Fruit fly (Drosophila melanogaster) whole organism, embryonic: ENCODE data around the gene Trxr1.

Experiments
- Blimp-1 ChIP-seq: fragments of 200-800 bp; sonication (Bioruptor generic); optimal IDR thresholded peaks from 3 replicates; lab custom pipeline; 2018; ENCODE audit warnings: missing biosample characterization, missing genetic modification characterization, mild to moderate bottlenecking, moderate library complexity, missing genetic modification reagents
- CG10321 ChIP-seq: fragments of 200-800 bp; sonication (Bioruptor generic); IDR thresholded peaks from 2 replicates; pipeline ENCODE4 v1.3.6; 2022; ENCODE audit warnings: missing biosample characterization, missing genetic modification characterization
- CG11085 ChIP-seq: fragments of 200-800 bp; sonication (Bioruptor generic); IDR thresholded peaks from 2 replicates; pipeline ENCODE4 v1.3.6; 2022; ENCODE audit warnings: missing biosample characterization, missing genetic modification characterization
- CG12219 ChIP-seq: fragments of 200-800 bp; sonication (Bioruptor generic); optimal IDR thresholded peaks from 3 replicates; lab custom pipeline; 2018; ENCODE audit warnings: missing biosample characterization, mild to moderate bottlenecking, missing genetic modification characterization
- CG12744 ChIP-seq: fragments of 200-800 bp; sonication (Bioruptor generic); optimal IDR thresholded peaks from 2 replicates; lab custom pipeline; 2016; ENCODE audit warnings: missing biosample characterization, missing genetic modification characterization
- CG12769 ChIP-seq: fragments of 200-800 bp; sonication (Bioruptor generic); optimal IDR thresholded peaks from 2 replicates; lab custom pipeline; 2019; ENCODE audit warnings: missing biosample characterization, mild to moderate bottlenecking, missing genetic modification characterization, moderate library complexity
- CG13296 ChIP-seq: fragments of 200-800 bp; sonication (Bioruptor generic); optimal IDR thresholded peaks from 3 replicates; lab custom pipeline; 2018; ENCODE audit warnings: missing biosample characterization, mild to moderate bottlenecking, missing genetic modification characterization
- CG14441 ChIP-seq: fragments of 200-800 bp; sonication (Bioruptor generic); IDR thresholded peaks from 2 replicates; pipeline ENCODE4 v1.3.6; 2022; ENCODE audit warnings: missing biosample characterization, missing genetic modification characterization
- CG14860 ChIP-seq: fragments of 200-800 bp; sonication (Bioruptor generic); IDR thresholded peaks from 3 replicates; pipeline ENCODE4 v1.3.6; 2022; ENCODE audit warnings: missing biosample characterization, missing genetic modification characterization; ENCODE audit not compliant: partially characterized antibody
- CG14965 ChIP-seq: fragments of 200-800 bp; sonication (Bioruptor generic); optimal IDR thresholded peaks from 2 replicates; lab custom pipeline; 2016; ENCODE audit warnings: missing biosample characterization, missing genetic modification characterization, borderline replicate concordance
- CG1529 ChIP-seq: fragments of 200-800 bp; sonication (Bioruptor generic); optimal IDR thresholded peaks from 3 replicates; lab custom pipeline; 2018; ENCODE audit warnings: missing biosample characterization, missing genetic modification characterization
- CG17361 ChIP-seq: fragments of 200-800 bp; sonication (Bioruptor generic); IDR thresholded peaks from 3 replicates; pipeline ENCODE4 v1.3.6; 2022; ENCODE audit warnings: missing biosample characterization, missing genetic modification characterization
- CG17912 ChIP-seq: fragments of 200-800 bp; sonication (Bioruptor generic); optimal IDR thresholded peaks from 2 replicates; lab custom pipeline; 2018; ENCODE audit warnings: missing biosample characterization, mild to moderate bottlenecking, missing genetic modification characterization
- CG2129 ChIP-seq: fragments of 200-800 bp; sonication (Bioruptor generic); IDR thresholded peaks from 2 replicates; pipeline ENCODE4 v1.3.6; 2022; ENCODE audit warnings: missing biosample characterization, missing genetic modification characterization; ENCODE audit not compliant: partially characterized antibody
- CG30431 ChIP-seq: fragments of 200-800 bp; sonication (Bioruptor generic); optimal IDR thresholded peaks from 2 replicates; lab custom pipeline; 2017; ENCODE audit warnings: missing biosample characterization, missing genetic modification characterization
- CG33213 ChIP-seq: fragments of 200-800 bp; sonication (Bioruptor generic); optimal IDR thresholded peaks from 3 replicates; lab custom pipeline; 2016; ENCODE audit warnings: missing biosample characterization, missing genetic modification characterization
- CG33557 ChIP-seq: fragments of 200-800 bp; sonication (Bioruptor generic); optimal IDR thresholded peaks from 2 replicates; lab custom pipeline; 2019; ENCODE audit warnings: missing biosample characterization, mild to moderate bottlenecking, missing genetic modification characterization, moderate library complexity
- CG34376 ChIP-seq: fragments of 200-800 bp; sonication (Bioruptor generic); optimal IDR thresholded peaks from 2 replicates; lab custom pipeline; 2018; ENCODE audit warnings: missing biosample characterization, mild to moderate bottlenecking, missing genetic modification characterization
- CG34422 ChIP-seq: fragments of 200-800 bp; sonication (Bioruptor generic); IDR thresholded peaks from 3 replicates; pipeline ENCODE4 v1.3.6; 2022; ENCODE audit warnings: missing biosample characterization, missing genetic modification characterization
- CG3995 ChIP-seq: fragments of 200-800 bp; sonication (Bioruptor generic); optimal IDR thresholded peaks from 3 replicates; lab custom pipeline; 2016; ENCODE audit warnings: missing biosample characterization, missing genetic modification characterization
- CG4282 ChIP-seq: fragments of 200-800 bp; sonication (Bioruptor generic); optimal IDR thresholded peaks from 2 replicates; lab custom pipeline; 2016; ENCODE audit warnings: missing biosample characterization, missing genetic modification characterization
- CG4617 ChIP-seq: fragments of 200-800 bp; sonication (Bioruptor generic); optimal IDR thresholded peaks from 3 replicates; lab custom pipeline; 2016; ENCODE audit warnings: missing biosample characterization, missing genetic modification characterization, borderline replicate concordance
- CG5180 ChIP-seq: fragments of 200-800 bp; sonication (Bioruptor generic); optimal IDR thresholded peaks from 3 replicates; lab custom pipeline; 2017; ENCODE audit warnings: missing biosample characterization, missing genetic modification characterization, mild to moderate bottlenecking, moderate library complexity, missing genetic modification reagents
- CG6654 ChIP-seq: fragments of 200-800 bp; sonication (Bioruptor generic); optimal IDR thresholded peaks from 2 replicates; lab custom pipeline; 2017; ENCODE audit warnings: missing biosample characterization, mild to moderate bottlenecking, missing genetic modification characterization
- CG7987 ChIP-seq: fragments of 200-800 bp; sonication (Bioruptor generic); optimal IDR thresholded peaks from 2 replicates; lab custom pipeline; 2018; ENCODE audit warnings: missing biosample characterization, mild to moderate bottlenecking, missing genetic modification characterization, moderate library complexity
- CG8359 ChIP-seq: fragments of 200-800 bp; sonication (Bioruptor generic); optimal IDR thresholded peaks from 2 replicates; lab custom pipeline; 2017; ENCODE audit warnings: missing biosample characterization, mild to moderate bottlenecking, missing genetic modification characterization, borderline replicate concordance
- CG9215 ChIP-seq: fragments of 200-800 bp; sonication (Bioruptor generic); IDR thresholded peaks from 2 replicates; pipeline ENCODE4 v1.3.6; 2022; ENCODE audit warnings: missing biosample characterization, missing genetic modification characterization
- Ets65A ChIP-seq: fragments of 200-800 bp; sonication (Bioruptor generic); peaks from one replicate; lab custom pipeline; 2016; ENCODE audit warnings: missing biosample characterization, missing genetic modification characterization
- Ets97D ChIP-seq: fragments of 200-800 bp; sonication (Bioruptor generic); optimal IDR thresholded peaks from 3 replicates; lab custom pipeline; 2016; ENCODE audit warnings: missing biosample characterization, missing genetic modification characterization
- GATAe ChIP-seq: fragments of 200-800 bp; sonication (Bioruptor generic); conservative IDR thresholded peaks from 2 replicates; pipeline ENCODE4 v1.3.6; 2022; ENCODE audit warnings: missing biosample characterization, missing genetic modification characterization
- HHEX ChIP-seq: fragments of 200-800 bp; sonication (Bioruptor generic); optimal IDR thresholded peaks from 3 replicates; lab custom pipeline; 2017; ENCODE audit warnings: missing biosample characterization, mild to moderate bottlenecking, missing genetic modification characterization, missing genetic modification reagents
- Jarid2 ChIP-seq: fragments of 200-800 bp; sonication (Bioruptor generic); optimal IDR thresholded peaks from 3 replicates; lab custom pipeline; 2017; ENCODE audit warnings: mild to moderate bottlenecking, missing biosample characterization, missing genetic modification reagents, missing genetic modification characterization
- NC2α ChIP-seq: fragments of 200-800 bp; sonication (Bioruptor generic); optimal IDR thresholded peaks from 2 replicates; lab custom pipeline; 2016; ENCODE audit warnings: missing biosample characterization, missing genetic modification characterization
- Opbp ChIP-seq: fragments of 200-800 bp; sonication (Bioruptor generic); IDR thresholded peaks from 3 replicates; pipeline ENCODE4 v1.3.6; 2022; ENCODE audit warnings: missing biosample characterization, missing genetic modification characterization; ENCODE audit not compliant: partially characterized antibody
- PHDP ChIP-seq: fragments of 200-800 bp; sonication (Bioruptor generic); optimal IDR thresholded peaks from 3 replicates; lab custom pipeline; 2018; ENCODE audit warnings: missing biosample characterization, mild to moderate bottlenecking, missing genetic modification characterization, moderate library complexity
- Sox102F ChIP-seq: fragments of 200-800 bp; sonication (Bioruptor generic); optimal IDR thresholded peaks from 2 replicates; lab custom pipeline; 2018; ENCODE audit warnings: missing biosample characterization, mild to moderate bottlenecking, missing genetic modification characterization, moderate library complexity
- Vsx1 ChIP-seq: fragments of 200-800 bp; sonication (Bioruptor generic); optimal IDR thresholded peaks from 2 replicates; lab custom pipeline; 2017; ENCODE audit warnings: missing biosample characterization, mild to moderate bottlenecking, missing genetic modification characterization, missing genetic modification reagents
- caup ChIP-seq: fragments of 200-800 bp; sonication (Bioruptor generic); optimal IDR thresholded peaks from 3 replicates; lab custom pipeline; 2017; ENCODE audit warnings: missing biosample characterization, mild to moderate bottlenecking, missing genetic modification characterization, moderate library complexity; ENCODE audit not compliant: severe bottlenecking
- fd3F ChIP-seq: fragments of 200-800 bp; sonication (Bioruptor generic); optimal IDR thresholded peaks from 2 replicates; lab custom pipeline; 2018; ENCODE audit warnings: missing biosample characterization, mild to moderate bottlenecking, missing genetic modification characterization, moderate library complexity
- gcm2 ChIP-seq: fragments of 200-800 bp; sonication (Bioruptor generic); optimal IDR thresholded peaks from 2 replicates; lab custom pipeline; 2016; ENCODE audit warnings: missing biosample characterization, missing genetic modification characterization
- gfzf ChIP-seq: fragments of 200-800 bp; sonication (Bioruptor generic); optimal IDR thresholded peaks from 2 replicates; lab custom pipeline; 2016; ENCODE audit warnings: missing biosample characterization, mild to moderate bottlenecking, missing genetic modification characterization, moderate library complexity
- hbn ChIP-seq: fragments of 200-800 bp; sonication (Bioruptor generic); IDR thresholded peaks from 2 replicates; pipeline ENCODE4 v1.3.6; 2022; ENCODE audit warnings: missing biosample characterization, missing genetic modification characterization; ENCODE audit not compliant: partially characterized antibody
- jigr1 ChIP-seq: fragments of 200-800 bp; sonication (Bioruptor generic); IDR thresholded peaks from 3 replicates; pipeline ENCODE4 v1.3.6; 2022; ENCODE audit warnings: missing biosample characterization, missing genetic modification characterization
- ken ChIP-seq: fragments of 200-800 bp; sonication (Bioruptor generic); IDR thresholded peaks from 3 replicates; pipeline ENCODE4 v1.3.6; 2022; ENCODE audit warnings: missing biosample characterization, missing genetic modification characterization
- kni ChIP-seq: fragments of 200-800 bp; sonication (Bioruptor generic); optimal IDR thresholded peaks from 3 replicates; lab custom pipeline; 2017; ENCODE audit warnings: mild to moderate bottlenecking, missing biosample characterization, missing genetic modification reagents, missing genetic modification characterization
- mirr ChIP-seq: fragments of 200-800 bp; sonication (Bioruptor generic); optimal IDR thresholded peaks from 3 replicates; lab custom pipeline; 2018; ENCODE audit warnings: missing biosample characterization, mild to moderate bottlenecking, missing genetic modification characterization
- phol ChIP-seq: fragments of 200-800 bp; sonication (Bioruptor generic); optimal IDR thresholded peaks from 3 replicates; lab custom pipeline; 2018; ENCODE audit warnings: missing biosample characterization, mild to moderate bottlenecking, missing genetic modification characterization, moderate library complexity
- slbo ChIP-seq: fragments of 200-800 bp; sonication (Bioruptor generic); IDR thresholded peaks from 2 replicates; pipeline ENCODE4 v1.3.6; 2022; ENCODE audit warnings: missing biosample characterization, missing genetic modification characterization
- ssp ChIP-seq: fragments of 200-800 bp; sonication (Bioruptor generic); IDR thresholded peaks from 2 replicates; pipeline ENCODE4 v1.3.6; 2022; ENCODE audit warnings: missing biosample characterization, missing genetic modification characterization

Trxr1 gene

DNA sequence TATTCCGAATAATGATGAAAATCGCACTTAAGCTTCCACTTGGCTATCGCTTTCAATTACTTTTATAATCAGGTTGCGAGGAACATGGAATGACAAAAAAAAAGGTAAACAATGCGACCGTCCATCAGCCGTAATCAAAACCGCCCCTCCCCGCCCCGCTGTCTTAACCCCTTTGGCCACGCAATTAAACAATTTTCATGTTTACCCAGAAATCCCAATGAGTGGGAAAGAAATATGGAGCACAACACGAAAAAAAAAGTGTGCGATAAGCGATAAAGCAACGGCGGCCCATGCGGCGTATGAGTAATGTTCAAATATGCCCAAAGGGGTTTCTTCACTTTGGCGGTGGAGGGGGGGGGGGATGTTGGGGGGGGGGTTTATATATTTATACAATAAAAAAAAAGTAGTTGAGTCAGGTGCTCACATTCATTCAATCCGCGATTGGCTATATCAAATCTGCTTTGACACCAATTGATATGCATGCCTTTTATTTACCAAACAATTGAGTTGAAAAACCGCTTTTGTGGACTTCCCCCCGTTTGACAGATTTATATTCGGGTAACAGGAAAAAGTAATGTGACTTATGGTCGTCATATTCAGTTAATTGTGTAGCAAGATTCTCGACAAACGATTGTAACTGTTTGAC, 43.3 kb upstream of the Trxr1 start (continued):
- TF ChIP-seq Vsx1 (GFP tag; lab: Kevin White, UChicago) (peak; percentile 63), Opbp (no peak), CG11085 (GFP tag; lab: Robert Waterston, UW) (no peak), fd3F (no peak), ken (GFP tag; lab: Robert Waterston, UW) (no peak), slbo (GFP tag; lab: Robert Waterston, UW) (no peak), CG6654 (no peak), CG2129 (GFP tag; lab: Robert Waterston, UW) (no peak), Sox102F (GFP tag; lab: Kevin White, UChicago) (no peak), CG34422 (GFP tag; lab: Robert Waterston, UW) (peak; percentile 11; the same call in 1 of the 3 replicates), gcm2 (GFP tag; lab: Kevin White, UChicago) (no peak), ssp (no peak), GATAe (GFP tag; lab: Robert Waterston, UW) (peak; percentile 81), CG14860 (no peak), mirr (peak; percentile 92), CG33557 (no peak), CG4617 (no peak), CG4282 (no peak), CG30431 (GFP tag; lab: Kevin White, UChicago) (no peak), CG34376 (GFP tag; lab: Kevin White, UChicago) (peak; percentile 65), phol (no peak), Jarid2 (GFP tag; lab: Kevin White, UChicago) (no peak), gfzf (no peak), Blimp-1 (peak; percentile 14), NC2α (GFP tag; lab: Kevin White, UChicago) (no peak), kni (GFP tag; lab: Kevin White, UChicago) (peak; percentile 33), CG33213 (GFP tag; lab: Kevin White, UChicago) (no peak), CG13296 (GFP tag; lab: Kevin White, UChicago) (peak; percentile 34), CG7987 (peak; percentile 58), CG17912 (GFP tag; lab: Kevin White, UChicago) (peak; percentile 15), CG5180 (GFP tag; lab: Kevin White, UChicago) (peak; percentile 44), HHEX (GFP tag; lab: Kevin White, UChicago) (peak; percentile 12), CG1529 (GFP tag; lab: Kevin White, UChicago) (no peak), PHDP (tag; lab: Kevin White, UChicago) (peak; percentile 4), CG12769 (tag; lab: Kevin White, UChicago) (peak; percentile 69), hbn (GFP tag; lab: Robert Waterston, UW) (no peak), CG9215 (no peak), CG14965 (GFP tag; lab: Kevin White, UChicago) (no peak), CG8359 (GFP tag; lab: Kevin White, UChicago) (no peak), Ets65A (GFP tag; lab: Kevin White, UChicago) (no peak), CG12744 (GFP tag; lab: Kevin White, UChicago) (no peak), CG14441 (GFP tag; lab: Robert Waterston, UW) (0 out of 2 replicates have a peak, but pooled peaks have one; percentile 8), Ets97D (GFP tag; lab: Kevin White, UChicago) (no peak), CG3995 (no peak), caup (GFP tag; lab: Kevin White, UChicago) (peak; percentile 37), CG17361 (no peak), jigr1 (GFP tag; lab: Robert Waterston, UW) (no peak), CG10321 (GFP tag; lab: Robert Waterston, UW) (no peak), CG12219 (no peak)
